Fruit fly (Drosophila melanogaster) whole organism, embryonic: ENCODE results near the gene CG14787.

Source experiments
- Atf6 ChIP-seq: fragments of 200-800 bp; sonication (Bioruptor generic); IDR thresholded peaks from 2 replicates; pipeline ENCODE4 v1.3.6; 2022; ENCODE audit warnings: missing biosample characterization, missing genetic modification characterization
- BEAF-32 ChIP-seq: fragments of 200-800 bp; sonication (Bioruptor generic); optimal IDR thresholded peaks from 3 replicates; lab custom pipeline; 2017; ENCODE audit warnings: missing biosample characterization, missing genetic modification characterization, mild to moderate bottlenecking, moderate library complexity, missing genetic modification reagents
- CG14441 ChIP-seq: fragments of 200-800 bp; sonication (Bioruptor generic); IDR thresholded peaks from 2 replicates; pipeline ENCODE4 v1.3.6; 2022; ENCODE audit warnings: missing biosample characterization, missing genetic modification characterization
- CG15479 ChIP-seq: fragments of 200-800 bp; sonication (Bioruptor generic); optimal IDR thresholded peaks from 3 replicates; lab custom pipeline; 2019; ENCODE audit warnings: missing biosample characterization, mild to moderate bottlenecking, missing genetic modification characterization, moderate library complexity
- CG17612 ChIP-seq: fragments of 200-800 bp; sonication (Bioruptor generic); IDR thresholded peaks from 2 replicates; pipeline ENCODE4 v1.3.6; 2022; ENCODE audit warnings: missing biosample characterization, missing genetic modification characterization
- CG18011 ChIP-seq: fragments of 200-800 bp; sonication (Bioruptor generic); optimal IDR thresholded peaks from 2 replicates; lab custom pipeline; 2017; ENCODE audit warnings: missing biosample characterization, missing genetic modification characterization, mild to moderate bottlenecking, moderate library complexity, missing genotype
- CG18619 ChIP-seq: fragments of 200-800 bp; sonication (Bioruptor generic); optimal IDR thresholded peaks from 3 replicates; lab custom pipeline; 2017; ENCODE audit warnings: missing biosample characterization, mild to moderate bottlenecking, missing genetic modification characterization
- CG31441 ChIP-seq: fragments of 200-800 bp; sonication (Bioruptor generic); IDR thresholded peaks from 2 replicates; pipeline ENCODE4 v1.3.6; 2022; ENCODE audit warnings: missing biosample characterization, missing genetic modification characterization
- CG32532 ChIP-seq: fragments of 200-800 bp; sonication (Bioruptor generic); IDR thresholded peaks from 2 replicates; pipeline ENCODE4 v1.3.6; 2022; ENCODE audit warnings: missing biosample characterization, missing genetic modification characterization
- CG3407 ChIP-seq: fragments of 200-800 bp; sonication (Bioruptor generic); optimal IDR thresholded peaks from 2 replicates; lab custom pipeline; 2018; ENCODE audit warnings: missing biosample characterization, mild to moderate bottlenecking, missing genetic modification characterization
- CG42726 ChIP-seq: fragments of 200-800 bp; sonication (Bioruptor generic); IDR thresholded peaks from 2 replicates; pipeline ENCODE4 v1.3.6; 2022; ENCODE audit warnings: missing biosample characterization, missing genetic modification characterization; ENCODE audit not compliant: partially characterized antibody
- CG4282 ChIP-seq: fragments of 200-800 bp; sonication (Bioruptor generic); optimal IDR thresholded peaks from 2 replicates; lab custom pipeline; 2016; ENCODE audit warnings: missing biosample characterization, missing genetic modification characterization
- CG5180 ChIP-seq: fragments of 200-800 bp; sonication (Bioruptor generic); optimal IDR thresholded peaks from 3 replicates; lab custom pipeline; 2017; ENCODE audit warnings: missing biosample characterization, missing genetic modification characterization, mild to moderate bottlenecking, moderate library complexity, missing genetic modification reagents
- CG6654 ChIP-seq: fragments of 200-800 bp; sonication (Bioruptor generic); optimal IDR thresholded peaks from 2 replicates; lab custom pipeline; 2017; ENCODE audit warnings: missing biosample characterization, mild to moderate bottlenecking, missing genetic modification characterization
- CG7786 ChIP-seq: fragments of 200-800 bp; sonication (Bioruptor generic); optimal IDR thresholded peaks from 2 replicates; lab custom pipeline; 2016; ENCODE audit warnings: missing biosample characterization, missing genetic modification characterization
- CG9797 ChIP-seq: fragments of 200-800 bp; sonication (Bioruptor generic); optimal IDR thresholded peaks from 3 replicates; lab custom pipeline; 2018; ENCODE audit warnings: missing biosample characterization, mild to moderate bottlenecking, missing genetic modification characterization
- CG9876 ChIP-seq: fragments of 200-800 bp; sonication (Bioruptor generic); optimal IDR thresholded peaks from 2 replicates; lab custom pipeline; 2016; ENCODE audit warnings: missing biosample characterization, missing genetic modification characterization
- CrebB ChIP-seq: fragments of 200-800 bp; sonication (Bioruptor generic); optimal IDR thresholded peaks from 3 replicates; lab custom pipeline; 2018; ENCODE audit warnings: missing biosample characterization, mild to moderate bottlenecking, missing genetic modification characterization
- Dll ChIP-seq: fragments of 200-800 bp; sonication (Bioruptor generic); IDR thresholded peaks from 4 replicates; pipeline ENCODE4 v1.3.6; 2022; ENCODE audit warnings: missing biosample characterization, missing genetic modification characterization; ENCODE audit not compliant: partially characterized antibody
- Ets65A ChIP-seq: fragments of 200-800 bp; sonication (Bioruptor generic); peaks from one replicate; lab custom pipeline; 2016; ENCODE audit warnings: missing biosample characterization, missing genetic modification characterization
- Gug ChIP-seq: fragments of 200-800 bp; sonication (Bioruptor generic); IDR thresholded peaks from 4 replicates; pipeline ENCODE4 v1.3.6; 2022; ENCODE audit warnings: missing biosample characterization, missing genetic modification characterization
- HLH4C ChIP-seq: fragments of 200-800 bp; sonication (Bioruptor generic); IDR thresholded peaks from 3 replicates; pipeline ENCODE4 v1.3.6; 2022; ENCODE audit warnings: missing biosample characterization, missing genetic modification characterization; ENCODE audit not compliant: partially characterized antibody
- HLHmδ ChIP-seq: fragments of 200-800 bp; sonication (Bioruptor generic); optimal IDR thresholded peaks from 2 replicates; lab custom pipeline; 2018; ENCODE audit warnings: missing biosample characterization, mild to moderate bottlenecking, missing genetic modification characterization, moderate library complexity
- HmgD ChIP-seq: fragments of 200-800 bp; sonication (Bioruptor generic); optimal IDR thresholded peaks from 3 replicates; lab custom pipeline; 2016; ENCODE audit warnings: missing biosample characterization, missing genetic modification characterization
- Kr ChIP-seq: fragments of 200-800 bp; sonication (Bioruptor generic); optimal IDR thresholded peaks from 2 replicates; lab custom pipeline; 2017; ENCODE audit warnings: missing biosample characterization, mild to moderate bottlenecking, missing genetic modification characterization
- Nf-YB ChIP-seq: fragments of 200-800 bp; sonication (Bioruptor generic); optimal IDR thresholded peaks from 3 replicates; lab custom pipeline; 2019; ENCODE audit warnings: missing biosample characterization, mild to moderate bottlenecking, missing genetic modification characterization, moderate library complexity
- Optix ChIP-seq: fragments of 200-800 bp; sonication (Bioruptor generic); IDR thresholded peaks from 3 replicates; pipeline ENCODE4 v1.3.6; 2022; ENCODE audit warnings: missing biosample characterization, missing genetic modification characterization
- Ptx1 ChIP-seq: fragments of 200-800 bp; sonication (Bioruptor generic); IDR thresholded peaks from 2 replicates; pipeline ENCODE4 v1.3.6; 2022; ENCODE audit warnings: missing biosample characterization, missing genetic modification characterization
- Stat92E ChIP-seq, 3 experiments: fragments of >200 bp in 2 of 3; fragments of 200-800 bp in 1 of 3; sonication (Bioruptor generic) in 1 of 3; optimal IDR thresholded peaks; 2 replicates each; lab custom pipeline; 2017 to 2019; ENCODE audit warnings: missing biosample characterization in 3 of 3, missing genetic modification characterization in 3 of 3, mild to moderate bottlenecking in 1 of 3, moderate library complexity in 1 of 3
- Vsx1 ChIP-seq: fragments of 200-800 bp; sonication (Bioruptor generic); optimal IDR thresholded peaks from 2 replicates; lab custom pipeline; 2017; ENCODE audit warnings: missing biosample characterization, mild to moderate bottlenecking, missing genetic modification characterization, missing genetic modification reagents
- ab ChIP-seq: fragments of 200-800 bp; sonication (Bioruptor generic); optimal IDR thresholded peaks from 2 replicates; lab custom pipeline; 2016; ENCODE audit warnings: missing biosample characterization, missing genetic modification characterization
- ase ChIP-seq: fragments of 200-800 bp; sonication (Bioruptor generic); IDR thresholded peaks from 3 replicates; pipeline ENCODE4 v1.3.6; 2022; ENCODE audit warnings: missing biosample characterization, missing genetic modification characterization
- cad ChIP-seq: fragments of >200 bp; optimal IDR thresholded peaks from 2 replicates; lab custom pipeline; 2017; ENCODE audit warnings: missing biosample characterization, missing genetic modification characterization
- chm ChIP-seq: fragments of 200-800 bp; sonication (Bioruptor generic); IDR thresholded peaks from 2 replicates; pipeline ENCODE4 v1.3.6; 2022; ENCODE audit warnings: missing biosample characterization, missing genetic modification characterization
- chn ChIP-seq: fragments of 200-800 bp; sonication (Bioruptor generic); optimal IDR thresholded peaks from 2 replicates; lab custom pipeline; 2016; ENCODE audit warnings: missing biosample characterization, missing genetic modification characterization
- emc ChIP-seq: fragments of 200-800 bp; sonication (Bioruptor generic); optimal IDR thresholded peaks from 2 replicates; lab custom pipeline; 2016; ENCODE audit warnings: missing biosample characterization, missing genetic modification characterization
- fd96Cb ChIP-seq: fragments of 200-800 bp; sonication (Bioruptor generic); optimal IDR thresholded peaks from 2 replicates; lab custom pipeline; 2018; ENCODE audit warnings: missing biosample characterization, mild to moderate bottlenecking, missing genetic modification characterization, moderate library complexity
- gem ChIP-seq: fragments of 200-800 bp; sonication (Bioruptor generic); optimal IDR thresholded peaks from 2 replicates; lab custom pipeline; 2019; ENCODE audit warnings: missing biosample characterization, mild to moderate bottlenecking, missing genetic modification characterization, moderate library complexity
- her ChIP-seq: fragments of 200-800 bp; sonication (Bioruptor generic); optimal IDR thresholded peaks from 2 replicates; lab custom pipeline; 2016; ENCODE audit warnings: missing biosample characterization, missing genetic modification characterization
- kay ChIP-seq: fragments of 200-800 bp; sonication (Bioruptor generic); optimal IDR thresholded peaks from 2 replicates; lab custom pipeline; 2016; ENCODE audit warnings: missing biosample characterization, missing genetic modification characterization
- maf-S ChIP-seq: fragments of 200-800 bp; sonication (Bioruptor generic); optimal IDR thresholded peaks from 2 replicates; lab custom pipeline; 2016; ENCODE audit warnings: missing biosample characterization, missing genetic modification characterization
- otp ChIP-seq: fragments of 200-800 bp; sonication (Bioruptor generic); IDR thresholded peaks from 3 replicates; pipeline ENCODE4, ENCODE4 v1.3.6; 2022; ENCODE audit warnings: missing biosample characterization, missing genetic modification characterization
- peb ChIP-seq: fragments of 200-800 bp; sonication (Bioruptor generic); IDR thresholded peaks from 2 replicates; pipeline ENCODE4 v1.3.6; 2022; ENCODE audit warnings: missing biosample characterization, missing genetic modification characterization
- prd ChIP-seq, 3 experiments: fragments of >200 bp in 2 of 3; fragments of 200-800 bp in 1 of 3; sonication (Bioruptor generic) in 1 of 3; optimal IDR thresholded peaks in 2 of 3; IDR thresholded peaks in 1 of 3; 2 replicates in 2 of 3; 3 replicates in 1 of 3; pipeline versions ENCODE4 v1.3.6 to Lab custom; 2017 to 2022; ENCODE audit warnings: missing biosample characterization in 1 of 3, missing genetic modification characterization in 1 of 3
- rib ChIP-seq: fragments of 200-800 bp; sonication (Bioruptor generic); IDR thresholded peaks from 2 replicates; pipeline ENCODE4 v1.3.6; 2022; ENCODE audit warnings: missing biosample characterization, missing genetic modification characterization
- sd ChIP-seq: fragments of 200-800 bp; sonication (Bioruptor generic); optimal IDR thresholded peaks from 3 replicates; lab custom pipeline; 2018; ENCODE audit warnings: missing biosample characterization, mild to moderate bottlenecking, missing genetic modification characterization, moderate library complexity
- tgo ChIP-seq: fragments of 200-800 bp; sonication (Bioruptor generic); IDR thresholded peaks from 3 replicates; pipeline ENCODE4 v1.3.6; 2022; ENCODE audit warnings: missing biosample characterization, missing genetic modification characterization
- tll ChIP-seq, 2 experiments: fragments of 200-800 bp in 1 of 2; fragments of >200 bp in 1 of 2; sonication (Bioruptor generic) in 1 of 2; optimal IDR thresholded peaks; 2 replicates each; lab custom pipeline; 2017 to 2019; ENCODE audit warnings: missing biosample characterization in 2 of 2, missing genetic modification characterization in 2 of 2, mild to moderate bottlenecking in 1 of 2, moderate library complexity in 1 of 2
- unc-4 ChIP-seq: fragments of 200-800 bp; sonication (Bioruptor generic); IDR thresholded peaks from 2 replicates; pipeline ENCODE4 v1.3.6; 2022; ENCODE audit warnings: missing biosample characterization, missing genetic modification characterization; ENCODE audit not compliant: partially characterized antibody

Gene CG14787

DNA sequence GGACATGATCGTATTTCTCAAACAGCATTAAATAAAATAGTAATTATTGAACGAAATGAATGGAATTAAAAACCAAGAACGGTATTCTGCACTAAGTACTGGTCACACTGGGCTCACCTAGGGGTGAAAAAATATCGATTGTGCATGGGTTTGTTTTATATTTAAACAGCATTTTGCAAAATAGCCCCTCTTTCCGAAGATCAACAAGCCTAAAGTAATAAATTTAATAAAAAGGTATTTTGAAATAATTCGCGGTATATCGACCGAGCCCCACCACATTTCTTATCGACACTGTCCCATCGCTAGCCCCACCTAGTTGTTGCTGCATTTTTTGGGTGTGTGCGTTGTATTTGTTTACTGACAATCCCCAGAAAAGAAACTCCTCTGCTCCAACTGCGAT, 9.1 kb upstream of the CG14787 start, which contains the start of gene pck (continued):
- TF ChIP-seq CG32532 = peak; percentile 67
- no peak for TF ChIP-seq gem (tag; lab: Kevin White, UChicago)
- TF ChIP-seq unc-4 (GFP tag; lab: Robert Waterston, UW) = peak; percentile 60
- peak; percentile 60; the same call in 2 of the 3 replicates for TF ChIP-seq ase
- TF ChIP-seq otp (GFP tag; lab: Robert Waterston, UW) = no peak
- TF ChIP-seq CG6654 (GFP tag; lab: Kevin White, UChicago) = no peak
- TF ChIP-seq CG17612 (GFP tag; lab: Robert Waterston, UW) = no peak
- TF ChIP-seq CG15479 (GFP tag; lab: Kevin White, UChicago) = no peak
- TF ChIP-seq tgo (GFP tag; lab: Robert Waterston, UW) = peak; percentile 67
- TF ChIP-seq peb (GFP tag; lab: Robert Waterston, UW) = no peak
- TF ChIP-seq chm (GFP tag; lab: Robert Waterston, UW) = peak; percentile 60; the same call in 1 of the 2 replicates
- TF ChIP-seq cad (GFP tag; lab: Kevin White, UChicago) = no peak
- TF ChIP-seq Gug (GFP tag; lab: Robert Waterston, UW) = peak; percentile 61
- peak; percentile 44 for TF ChIP-seq ab (GFP tag; lab: Kevin White, UChicago)
- TF ChIP-seq CrebB (tag; lab: Kevin White, UChicago) = no peak
- peak; percentile 56 for TF ChIP-seq CG18011 (GFP tag; lab: Kevin White, UChicago)
- TF ChIP-seq CG18619 = peak; percentile 9
- TF ChIP-seq prd (optimal IDR thresholded peaks at IDR 0.05; lab: Kevin White, UChicago) = no peak
- TF ChIP-seq prd (GFP tag; IDR thresholded peaks at IDR 0.05; lab: Robert Waterston, UW) = peak; percentile 83
- peak; percentile 61 for TF ChIP-seq CG14441 (GFP tag; lab: Robert Waterston, UW)
- TF ChIP-seq chn = peak; percentile 83
- TF ChIP-seq maf-S (GFP tag; lab: Kevin White, UChicago) = peak; percentile 72
- TF ChIP-seq HLH4C = peak; percentile 56; the same call in 2 of the 3 replicates
- no peak for TF ChIP-seq rib (GFP tag; lab: Robert Waterston, UW)
- TF ChIP-seq CG4282 (GFP tag; lab: Kevin White, UChicago) = no peak
- TF ChIP-seq Optix (GFP tag; lab: Robert Waterston, UW) = peak; percentile 70; the same call in 2 of the 3 replicates
- TF ChIP-seq emc (GFP tag; lab: Kevin White, UChicago) = no peak
- TF ChIP-seq Ets65A (GFP tag; lab: Kevin White, UChicago) = no peak
- TF ChIP-seq CG9797 (GFP tag; lab: Kevin White, UChicago) = peak; percentile 76
- TF ChIP-seq her = no peak
- peak; percentile 52; the same call in 1 of the 2 replicates for TF ChIP-seq Atf6 (GFP tag; lab: Robert Waterston, UW)
- TF ChIP-seq fd96Cb (tag; lab: Kevin White, UChicago) = peak; percentile 20
- TF ChIP-seq Vsx1 = no peak
- TF ChIP-seq CG31441 (GFP tag; lab: Robert Waterston, UW) = peak; percentile 51; the same call in 1 of the 2 replicates
- no peak for TF ChIP-seq CG42726 (GFP tag; lab: Robert Waterston, UW)
- peak; percentile 66 for TF ChIP-seq BEAF-32
- peak; percentile 34 for TF ChIP-seq CG3407 (GFP tag; lab: Kevin White, UChicago)
- TF ChIP-seq Dll = peak; percentile 60; the same call in 2 of the 4 replicates
- no peak for TF ChIP-seq Stat92E (GFP tag; optimal IDR thresholded peaks at IDR 0.05; lab: Kevin White, UChicago)
- peak; percentile 72 for TF ChIP-seq Ptx1 (GFP tag; lab: Robert Waterston, UW)
- TF ChIP-seq kay (GFP tag; lab: Kevin White, UChicago) = peak; percentile 34
- TF ChIP-seq Kr (GFP tag; lab: Kevin White, UChicago) = no peak
- TF ChIP-seq CG9876 (GFP tag; lab: Kevin White, UChicago) = no peak
- TF ChIP-seq Nf-YB = peak; percentile 19
- no peak for TF ChIP-seq CG5180 (GFP tag; lab: Kevin White, UChicago)
- TF ChIP-seq CG7786 = peak; percentile 65
- TF ChIP-seq HLHmδ = no peak
- no peak for TF ChIP-seq tll (GFP tag; optimal IDR thresholded peaks at IDR 0.05; lab: Kevin White, UChicago)
- peak; percentile 56 for TF ChIP-seq sd (tag; lab: Kevin White, UChicago)
- no peak for TF ChIP-seq HmgD (GFP tag; lab: Kevin White, UChicago)
